Worm (Caenorhabditis elegans) whole organism, late embryonic: ENCODE results near the gene C43H6.4.

ENCODE experiments used
- C08G9.2 ChIP-seq: sonication (generic microtip); optimal IDR thresholded peaks from 2 replicates; lab custom pipeline; 2016; ENCODE audit warnings: mild to moderate bottlenecking, missing genetic modification characterization, moderate library complexity, missing compliant biosample characterization
- C38D4.7 ChIP-seq: fragments of 200-800 bp; sonication (Bioruptor generic); optimal IDR thresholded peaks from 2 replicates; lab custom pipeline; 2018; ENCODE audit warnings: mild to moderate bottlenecking, missing genetic modification characterization, moderate library complexity, missing compliant biosample characterization
- K09A11.1 ChIP-seq: sonication (generic microtip); optimal IDR thresholded peaks from 2 replicates; lab custom pipeline; 2017; ENCODE audit warnings: antibody characterized with exemption, mild to moderate bottlenecking, missing genetic modification characterization, missing compliant biosample characterization; ENCODE audit not compliant: insufficient read depth
- Y22D7AL.16 ChIP-seq: sonication (generic microtip); optimal IDR thresholded peaks from 2 replicates; lab custom pipeline; 2016; ENCODE audit warnings: missing genetic modification characterization, missing compliant biosample characterization
- ama-1 ChIP-seq: fragments of 150-350 bp; optimal IDR thresholded peaks from 2 replicates; lab custom pipeline; 2014
- ceh-14 ChIP-seq: sonication (generic microtip); optimal IDR thresholded peaks from 2 replicates; lab custom pipeline; 2016; ENCODE audit warnings: missing genotype, missing genetic modification characterization, missing compliant biosample characterization
- ceh-18 ChIP-seq: sonication (generic microtip); optimal IDR thresholded peaks from 2 replicates; lab custom pipeline; 2016; ENCODE audit warnings: missing genetic modification characterization, missing compliant biosample characterization
- ceh-24 ChIP-seq: sonication (generic microtip); optimal IDR thresholded peaks from 2 replicates; lab custom pipeline; 2016; ENCODE audit warnings: mild to moderate bottlenecking, missing genetic modification characterization, missing compliant biosample characterization
- ceh-30 ChIP-seq: fragments of 150-350 bp; optimal IDR thresholded peaks from 2 replicates; lab custom pipeline; 2014; ENCODE audit warnings: missing biosample characterization, missing genetic modification characterization
- ceh-34 ChIP-seq: sonication (generic microtip); optimal IDR thresholded peaks from 2 replicates; lab custom pipeline; 2016; ENCODE audit warnings: mild to moderate bottlenecking, missing genetic modification characterization, missing compliant biosample characterization
- ceh-6 ChIP-seq: fragments of 200-800 bp; sonication (Bioruptor generic); optimal IDR thresholded peaks from 2 replicates; lab custom pipeline; 2018; ENCODE audit warnings: mild to moderate bottlenecking, missing genetic modification characterization, missing compliant biosample characterization
- che-1 ChIP-seq: sonication (generic microtip); optimal IDR thresholded peaks from 2 replicates; lab custom pipeline; 2016; ENCODE audit warnings: mild to moderate bottlenecking, missing genetic modification characterization, missing compliant biosample characterization
- dmd-4 ChIP-seq: sonication (generic microtip); optimal IDR thresholded peaks from 2 replicates; lab custom pipeline; 2016; ENCODE audit warnings: borderline replicate concordance, missing genetic modification characterization, missing compliant biosample characterization
- elt-2 ChIP-seq: sonication (generic microtip); optimal IDR thresholded peaks from 2 replicates; lab custom pipeline; 2016; ENCODE audit warnings: missing genetic modification reagents, missing genetic modification characterization, missing compliant biosample characterization
- ets-4 ChIP-seq: sonication (generic microtip); optimal IDR thresholded peaks from 2 replicates; lab custom pipeline; 2016; ENCODE audit warnings: missing genetic modification characterization, missing compliant biosample characterization
- eyg-1 ChIP-seq: sonication (generic microtip); optimal IDR thresholded peaks from 2 replicates; lab custom pipeline; 2016; ENCODE audit warnings: missing genotype, missing genetic modification characterization, missing compliant biosample characterization
- fkh-10 ChIP-seq: fragments of 150-350 bp; optimal IDR thresholded peaks from 2 replicates; lab custom pipeline; 2014; ENCODE audit warnings: missing biosample characterization, missing genetic modification reagents, missing genetic modification characterization
- gmeb-2 ChIP-seq: sonication (generic microtip); optimal IDR thresholded peaks from 2 replicates; lab custom pipeline; 2016; ENCODE audit warnings: missing genetic modification characterization, inconsistent platforms, missing compliant biosample characterization
- hlh-13 ChIP-seq: fragments of 200-800 bp; sonication (Bioruptor generic); optimal IDR thresholded peaks from 2 replicates; lab custom pipeline; 2018; ENCODE audit warnings: mild to moderate bottlenecking, missing genetic modification characterization, missing compliant biosample characterization
- hlh-15 ChIP-seq: sonication (generic microtip); optimal IDR thresholded peaks from 2 replicates; lab custom pipeline; 2016; ENCODE audit warnings: missing genetic modification characterization, missing compliant biosample characterization
- lim-6 ChIP-seq: sonication (generic microtip); optimal IDR thresholded peaks from 2 replicates; lab custom pipeline; 2016; ENCODE audit warnings: missing genetic modification characterization, missing compliant biosample characterization
- mec-3 ChIP-seq: sonication (generic microtip); optimal IDR thresholded peaks from 2 replicates; lab custom pipeline; 2016; ENCODE audit warnings: borderline replicate concordance, missing genetic modification characterization, missing compliant biosample characterization
- nfya-1 ChIP-seq: sonication (generic microtip); optimal IDR thresholded peaks from 2 replicates; lab custom pipeline; 2017; ENCODE audit warnings: missing genetic modification characterization, mild to moderate bottlenecking, missing compliant biosample characterization, antibody characterized with exemption, moderate library complexity
- npax-4 ChIP-seq: sonication (generic microtip); optimal IDR thresholded peaks from 2 replicates; lab custom pipeline; 2016; ENCODE audit warnings: missing genetic modification characterization, missing compliant biosample characterization
- odd-2 ChIP-seq: sonication (generic microtip); optimal IDR thresholded peaks from 2 replicates; lab custom pipeline; 2017; ENCODE audit warnings: antibody characterized with exemption, mild to moderate bottlenecking, missing genetic modification characterization, missing compliant biosample characterization
- pax-1 ChIP-seq: fragments of 150-350 bp; optimal IDR thresholded peaks from 2 replicates; lab custom pipeline; 2014; ENCODE audit warnings: missing biosample characterization, missing genetic modification characterization
- pqm-1 ChIP-seq: sonication (generic microtip); optimal IDR thresholded peaks from 2 replicates; lab custom pipeline; 2016; ENCODE audit warnings: missing genetic modification characterization, missing compliant biosample characterization
- ref-2 ChIP-seq: sonication (generic microtip); optimal IDR thresholded peaks from 2 replicates; lab custom pipeline; 2016; ENCODE audit warnings: missing genetic modification characterization, missing compliant biosample characterization
- rnt-1 ChIP-seq: sonication (generic microtip); optimal IDR thresholded peaks from 2 replicates; lab custom pipeline; 2016; ENCODE audit warnings: missing genetic modification characterization, missing compliant biosample characterization
- sox-2 ChIP-seq: fragments of 200-800 bp; sonication (Bioruptor generic); IDR thresholded peaks from 2 replicates; pipeline ENCODE4 v1.3.6; 2022; ENCODE audit warnings: missing genetic modification reagents, missing genetic modification characterization, missing compliant biosample characterization
- ttx-3 ChIP-seq: sonication (generic microtip); optimal IDR thresholded peaks from 2 replicates; lab custom pipeline; 2016; ENCODE audit warnings: missing genetic modification reagents, missing genetic modification characterization, missing compliant biosample characterization
- unc-42 ChIP-seq: sonication (generic microtip); optimal IDR thresholded peaks from 2 replicates; lab custom pipeline; 2016; ENCODE audit warnings: missing genotype, missing genetic modification characterization, missing compliant biosample characterization
- ztf-16 ChIP-seq: sonication (generic microtip); optimal IDR thresholded peaks from 2 replicates; lab custom pipeline; 2017; ENCODE audit warnings: missing genetic modification characterization, missing compliant biosample characterization

The C43H6.4 gene

ce11 chrX:2368042-2368814 is 35.6 kb upstream of the C43H6.4 start (continued):
- TF ChIP-seq C38D4.7 (GFP tag; lab: Kevin White, UChicago) (no peak), che-1 (tag; lab: Kevin White, UChicago) (no peak), ref-2 (peak; percentile 24), lim-6 (tag; lab: Kevin White, UChicago) (no peak), ceh-18 (tag; lab: Kevin White, UChicago) (peak; percentile 7), fkh-10 (no peak), ceh-6 (GFP tag; lab: Kevin White, UChicago) (no peak), mec-3 (no peak), rnt-1 (no peak), pax-1 (tag; lab: Kevin White, UChicago) (no peak)

DNA sequence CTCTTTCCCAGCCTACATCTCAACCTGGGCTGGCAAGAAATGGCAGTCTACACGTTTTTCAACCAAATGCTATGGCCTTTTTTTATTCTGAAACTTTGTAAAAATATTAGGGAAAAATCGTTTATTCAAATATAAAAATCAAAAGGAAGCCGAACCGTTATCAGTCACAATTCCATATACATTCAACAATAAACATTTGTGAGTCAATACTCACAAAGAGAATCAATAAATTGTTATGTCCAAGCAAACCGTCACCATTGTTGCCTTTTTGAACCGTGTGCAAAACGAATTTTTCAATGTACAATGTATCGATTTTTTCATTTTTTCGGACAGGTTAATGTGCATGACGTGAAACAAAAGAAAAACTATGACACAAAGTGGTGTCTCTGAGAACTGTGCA is 34.8 kb upstream of the C43H6.4 start:
- TF ChIP-seq dmd-4 (tag; lab: Kevin White, UChicago) (no peak), ceh-18 (tag; lab: Kevin White, UChicago) (no peak), C38D4.7 (GFP tag; lab: Kevin White, UChicago) (no peak), odd-2 (no peak)
- TF ChIP-seq, all 69 proteins: peak for 0

- TF ChIP-seq C38D4.7 (GFP tag; lab: Kevin White, UChicago) (no peak), eyg-1 (tag; lab: Kevin White, UChicago) (no peak), unc-42 (tag; lab: Kevin White, UChicago) (no peak), K09A11.1 (no peak), ztf-16 (tag; lab: Kevin White, UChicago) (no peak), ceh-34 (tag; lab: Kevin White, UChicago) (no peak), sox-2 (GFP tag; lab: Robert Waterston, UW) (no peak), elt-2 (peak; percentile 73), gmeb-2 (no peak)
These were observed 33.2 kb upstream of the C43H6.4 start for ce11 chrX:2370655-2371054.

ce11 chrX:2372134-2372533 is 31.7 kb upstream of the C43H6.4 start:
- TF ChIP-seq nfya-1 (no peak), ceh-14 (tag; lab: Kevin White, UChicago) (no peak), Y22D7AL.16 (no peak), elt-2 (peak; percentile 63)

DNA sequence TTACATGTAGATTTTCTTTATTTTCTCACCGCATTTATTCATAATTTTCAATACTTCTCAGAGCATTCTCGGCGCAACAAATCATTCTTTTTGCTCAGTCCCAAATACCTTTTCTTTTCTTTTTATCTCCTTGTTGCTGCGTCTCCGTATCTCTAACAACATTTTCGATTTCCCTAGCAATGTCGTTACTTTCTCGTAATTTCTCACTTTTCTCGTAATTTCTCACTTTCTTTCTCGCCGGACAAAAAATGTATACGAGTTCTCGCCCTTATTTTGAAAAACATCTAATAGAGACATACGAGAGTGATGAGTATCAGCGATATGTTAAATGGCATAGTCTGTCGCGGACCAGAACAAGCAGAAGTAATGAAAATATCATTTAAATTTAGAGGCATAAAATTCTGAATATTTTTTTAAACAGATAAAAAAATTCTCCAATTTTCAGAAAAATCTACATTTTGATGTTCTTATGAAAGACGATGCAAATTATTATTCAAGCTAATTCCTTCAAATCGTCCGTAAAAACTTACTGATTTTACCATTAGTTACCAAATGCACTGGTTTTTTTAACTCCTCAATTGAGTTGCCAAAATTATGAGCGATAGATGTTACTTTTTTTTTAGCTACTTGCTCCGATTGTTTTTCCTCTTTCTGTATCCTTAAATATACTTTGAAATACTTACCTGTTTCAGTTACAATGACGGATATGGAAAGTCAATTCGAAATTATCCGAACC is 28.4 kb upstream of the C43H6.4 start, which contains the start of gene F47G3.3:
Gene F47G3.3, plus strand, starts transcription at position 686 of the 736 bp plus-strand sequence.
- TF ChIP-seq npax-4 (no peak), pqm-1 (no peak), ceh-30 (no peak), pax-1 (tag; lab: Kevin White, UChicago) (no peak), ets-4 (tag; lab: Kevin White, UChicago) (no peak), C08G9.2 (tag; lab: Kevin White, UChicago) (no peak)

ce11 chrX:2380818-2381217 is 23.0 kb upstream of the C43H6.4 start:
- no peak for TF ChIP-seq hlh-13
- no peak for TF ChIP-seq ttx-3 (tag; lab: Kevin White, UChicago)
- no peak for TF ChIP-seq nfya-1
- TF ChIP-seq ama-1 (lab: Kevin White, UChicago), result no peak
- TF ChIP-seq hlh-15, result no peak
- TF ChIP-seq rnt-1, result no peak
- no peak for TF ChIP-seq npax-4
- TF ChIP-seq ceh-24, result no peak
- no peak for TF ChIP-seq C38D4.7 (GFP tag; lab: Kevin White, UChicago)
